Worm (Caenorhabditis elegans) whole organism, L4 larva: ENCODE data around the gene Y38A10A.2.

ENCODE experiments used
- F10B5.3 ChIP-seq: sonication (generic microtip); optimal IDR thresholded peaks from 2 replicates; lab custom pipeline; 2016; ENCODE audit warnings: mild to moderate bottlenecking, missing genetic modification characterization, missing compliant biosample characterization
- F37D6.2 ChIP-seq: sonication (generic microtip); optimal IDR thresholded peaks from 2 replicates; lab custom pipeline; 2016; ENCODE audit warnings: mild to moderate bottlenecking, missing genetic modification characterization, missing compliant biosample characterization
- T20F7.1 ChIP-seq: fragments of 200-800 bp; sonication (Bioruptor generic); optimal IDR thresholded peaks from 2 replicates; lab custom pipeline; 2018; ENCODE audit warnings: mild to moderate bottlenecking, missing genetic modification characterization, missing compliant biosample characterization
- T26A8.4 ChIP-seq: fragments of 200-800 bp; sonication (Bioruptor generic); IDR thresholded peaks from 2 replicates; pipeline ENCODE4 v1.3.6; 2022; ENCODE audit warnings: missing genetic modification characterization, missing compliant biosample characterization
- Y48G9A.11 ChIP-seq: fragments of 200-800 bp; sonication (Bioruptor generic); IDR thresholded peaks from 2 replicates; pipeline ENCODE4 v1.3.6; 2022; ENCODE audit warnings: missing genetic modification reagents, missing genetic modification characterization, missing compliant biosample characterization
- attf-4 ChIP-seq: sonication (generic microtip); optimal IDR thresholded peaks from 3 replicates; lab custom pipeline; 2017; ENCODE audit warnings: missing biosample characterization, missing genetic modification characterization
- ceh-28 ChIP-seq: fragments of 150-350 bp; optimal IDR thresholded peaks from 2 replicates; lab custom pipeline; 2014; ENCODE audit warnings: missing biosample characterization, missing genetic modification reagents, missing genetic modification characterization
- ceh-62 ChIP-seq: sonication (generic microtip); optimal IDR thresholded peaks from 2 replicates; lab custom pipeline; 2017; ENCODE audit warnings: missing biosample characterization, missing genetic modification characterization
- daf-16 ChIP-seq, 3 experiments: sonication (generic microtip); optimal IDR thresholded peaks; 2 replicates each; lab custom pipeline; 2016 to 2017; ENCODE audit warnings: missing genetic modification characterization in 3 of 3, missing genetic modification reagents in 3 of 3, mild to moderate bottlenecking in 2 of 3, missing compliant biosample characterization in 2 of 3, missing biosample characterization in 1 of 3, moderate library complexity in 1 of 3
- daf-8 ChIP-seq: fragments of 200-800 bp; sonication (Bioruptor generic); IDR thresholded peaks from 2 replicates; pipeline ENCODE4 v1.3.6; 2022; ENCODE audit warnings: missing genetic modification characterization, missing compliant biosample characterization
- dmd-6 ChIP-seq: fragments of 200-800 bp; sonication (Bioruptor generic); IDR thresholded peaks from 2 replicates; pipeline ENCODE4 v1.3.6; 2022; ENCODE audit warnings: missing genetic modification reagents, missing genetic modification characterization, missing compliant biosample characterization
- dmd-9 ChIP-seq: fragments of 200-800 bp; sonication (Bioruptor generic); IDR thresholded peaks from 2 replicates; pipeline ENCODE4 v1.3.6; 2022; ENCODE audit warnings: missing genetic modification reagents, missing genetic modification characterization, missing compliant biosample characterization
- dpl-1 ChIP-seq: fragments of 150-350 bp; optimal IDR thresholded peaks from 2 replicates; lab custom pipeline; 2014; ENCODE audit warnings: missing biosample characterization, missing genetic modification reagents, missing genetic modification characterization
- duxl-1 ChIP-seq: sonication (generic microtip); optimal IDR thresholded peaks from 2 replicates; lab custom pipeline; 2016; ENCODE audit warnings: mild to moderate bottlenecking, missing genetic modification characterization, moderate library complexity, missing compliant biosample characterization; ENCODE audit not compliant: poor library complexity
- dve-1 ChIP-seq: sonication (generic microtip); optimal IDR thresholded peaks from 2 replicates; lab custom pipeline; 2017; ENCODE audit warnings: antibody characterized with exemption, mild to moderate bottlenecking, missing genetic modification characterization, missing compliant biosample characterization; ENCODE audit not compliant: insufficient read depth
- hif-1 ChIP-seq, 2 experiments: sonication (generic microtip); optimal IDR thresholded peaks; 2 replicates each; lab custom pipeline; 2016 to 2017; ENCODE audit warnings: missing compliant biosample characterization in 2 of 2, missing genetic modification characterization in 2 of 2, missing genetic modification reagents in 2 of 2, missing genotype in 2 of 2, mild to moderate bottlenecking in 1 of 2
- hlh-11 ChIP-seq: fragments of 200-800 bp; sonication (Bioruptor generic); optimal IDR thresholded peaks from 2 replicates; lab custom pipeline; 2018; ENCODE audit warnings: mild to moderate bottlenecking, missing genetic modification characterization, missing compliant biosample characterization
- hlh-30 ChIP-seq: sonication (generic microtip); optimal IDR thresholded peaks from 2 replicates; lab custom pipeline; 2017; ENCODE audit warnings: antibody characterized with exemption, mild to moderate bottlenecking, missing genetic modification characterization, missing compliant biosample characterization; ENCODE audit not compliant: insufficient read depth
- hmg-1.1 ChIP-seq: fragments of 200-800 bp; sonication (Bioruptor generic); IDR thresholded peaks from 2 replicates; pipeline ENCODE4 v1.3.6; 2022; ENCODE audit warnings: missing genetic modification reagents, missing genetic modification characterization, missing compliant biosample characterization
- lim-7 ChIP-seq: fragments of 200-800 bp; sonication (Bioruptor generic); IDR thresholded peaks from 2 replicates; pipeline ENCODE4 v1.3.6; 2022; ENCODE audit warnings: missing genetic modification characterization, missing compliant biosample characterization
- lin-13 ChIP-seq: fragments of 150-350 bp; optimal IDR thresholded peaks from 2 replicates; lab custom pipeline; 2014; ENCODE audit warnings: missing biosample characterization, missing genetic modification reagents, missing genetic modification characterization
- lin-15B ChIP-seq: fragments of 150-350 bp; sonication (generic microtip); optimal IDR thresholded peaks from 3 replicates; lab custom pipeline; 2014; ENCODE audit warnings: missing biosample characterization, missing genetic modification characterization
- lin-38 ChIP-seq: fragments of 200-800 bp; sonication (Bioruptor generic); IDR thresholded peaks from 2 replicates; pipeline ENCODE4 v1.3.6; 2022; ENCODE audit warnings: missing genetic modification reagents, missing genetic modification characterization, missing compliant biosample characterization
- lsy-2 ChIP-seq, 2 experiments: fragments of 150-350 bp in 1 of 2; sonication (generic microtip) in 1 of 2; optimal IDR thresholded peaks; 2 replicates each; lab custom pipeline; 2014 to 2017; ENCODE audit warnings: missing biosample characterization in 2 of 2, missing genetic modification characterization in 2 of 2
- mdl-1 ChIP-seq, 2 experiments: fragments of 150-350 bp in 1 of 2; sonication (generic microtip) in 1 of 2; optimal IDR thresholded peaks; 2 replicates each; lab custom pipeline; 2014 to 2017; ENCODE audit warnings: missing biosample characterization in 2 of 2, missing genetic modification characterization in 2 of 2
- mep-1 ChIP-seq: fragments of 150-350 bp; sonication (generic microtip); optimal IDR thresholded peaks from 3 replicates; lab custom pipeline; 2014; ENCODE audit warnings: missing biosample characterization, missing genetic modification characterization
- mes-2 ChIP-seq: sonication (generic microtip); optimal IDR thresholded peaks from 2 replicates; lab custom pipeline; 2016; ENCODE audit warnings: missing genotype, mild to moderate bottlenecking, missing genetic modification characterization, missing compliant biosample characterization; ENCODE audit not compliant: poor library complexity, severe bottlenecking
- mxl-3 ChIP-seq: fragments of 200-800 bp; sonication (Bioruptor generic); optimal IDR thresholded peaks from 2 replicates; lab custom pipeline; 2018; ENCODE audit warnings: mild to moderate bottlenecking, missing genetic modification characterization, missing compliant biosample characterization
- nhr-11 ChIP-seq: fragments of 150-350 bp; optimal IDR thresholded peaks from 2 replicates; lab custom pipeline; 2014; ENCODE audit warnings: missing biosample characterization, missing genetic modification characterization
- nhr-237 ChIP-seq: sonication (generic microtip); optimal IDR thresholded peaks from 2 replicates; lab custom pipeline; 2017; ENCODE audit warnings: missing biosample characterization, missing genetic modification characterization
- nhr-25 ChIP-seq: sonication (generic microtip); optimal IDR thresholded peaks from 2 replicates; lab custom pipeline; 2017; ENCODE audit warnings: missing genetic modification characterization, mild to moderate bottlenecking, missing compliant biosample characterization, antibody characterized with exemption, moderate library complexity, borderline replicate concordance; ENCODE audit not compliant: insufficient read depth
- nhr-28 ChIP-seq: fragments of 150-350 bp; optimal IDR thresholded peaks from 2 replicates; lab custom pipeline; 2014; ENCODE audit warnings: missing biosample characterization, missing genetic modification characterization
- nhr-42 ChIP-seq: fragments of 200-800 bp; sonication (Bioruptor generic); IDR thresholded peaks from 2 replicates; pipeline ENCODE4 v1.3.6; 2022; ENCODE audit warnings: missing genetic modification characterization, missing compliant biosample characterization
- nhr-48 ChIP-seq: sonication (generic microtip); optimal IDR thresholded peaks from 2 replicates; lab custom pipeline; 2016; ENCODE audit warnings: mild to moderate bottlenecking, missing genetic modification characterization, missing compliant biosample characterization
- nhr-6 ChIP-seq: fragments of 150-350 bp; optimal IDR thresholded peaks from 2 replicates; lab custom pipeline; 2014; ENCODE audit warnings: missing biosample characterization, missing genetic modification characterization
- nhr-76 ChIP-seq: fragments of 150-350 bp; optimal IDR thresholded peaks from 2 replicates; lab custom pipeline; 2014; ENCODE audit warnings: missing biosample characterization, missing genetic modification characterization
- nhr-77 ChIP-seq: fragments of 150-350 bp; optimal IDR thresholded peaks from 2 replicates; lab custom pipeline; 2014; ENCODE audit warnings: missing biosample characterization, missing genetic modification characterization
- pha-4 ChIP-seq, 2 experiments: fragments of 150-350 bp in 1 of 2; fragments of 200-800 bp in 1 of 2; sonication (Bioruptor generic) in 1 of 2; IDR thresholded peaks in 1 of 2; optimal IDR thresholded peaks in 1 of 2; 2 replicates each; pipeline versions ENCODE4 v1.3.6 to Lab custom; 2014 to 2022; ENCODE audit warnings: missing genetic modification characterization in 2 of 2, missing genetic modification reagents in 2 of 2, missing biosample characterization in 1 of 2, missing compliant biosample characterization in 1 of 2
- php-3 ChIP-seq: fragments of 200-800 bp; sonication (Bioruptor generic); IDR thresholded peaks from 2 replicates; pipeline ENCODE4 v1.3.6; 2022; ENCODE audit warnings: missing genetic modification reagents, missing genetic modification characterization, missing compliant biosample characterization
- pqm-1 ChIP-seq: sonication (generic microtip); optimal IDR thresholded peaks from 2 replicates; lab custom pipeline; 2017; ENCODE audit warnings: missing biosample characterization, missing genetic modification characterization
- rbr-2 ChIP-seq: sonication (generic microtip); optimal IDR thresholded peaks from 2 replicates; lab custom pipeline; 2016; ENCODE audit warnings: missing genotype, missing genetic modification characterization, missing compliant biosample characterization
- saeg-2 ChIP-seq: fragments of 200-800 bp; sonication (Bioruptor generic); IDR thresholded peaks from 2 replicates; pipeline ENCODE4 v1.3.6; 2022; ENCODE audit warnings: missing genetic modification reagents, missing genetic modification characterization, missing compliant biosample characterization
- skn-1 ChIP-seq: fragments of 150-350 bp; optimal IDR thresholded peaks from 2 replicates; lab custom pipeline; 2014; ENCODE audit warnings: missing biosample characterization, missing genetic modification characterization
- snpc-1.2 ChIP-seq: fragments of 200-800 bp; sonication (Bioruptor generic); IDR thresholded peaks from 2 replicates; pipeline ENCODE4 v1.3.6; 2022; ENCODE audit warnings: missing genetic modification reagents, missing genetic modification characterization, missing compliant biosample characterization
- snpc-4 ChIP-seq: fragments of 150-350 bp; optimal IDR thresholded peaks from 2 replicates; lab custom pipeline; 2014; ENCODE audit warnings: missing biosample characterization, missing genetic modification characterization
- spr-1 ChIP-seq: sonication (generic microtip); optimal IDR thresholded peaks from 2 replicates; lab custom pipeline; 2016; ENCODE audit warnings: mild to moderate bottlenecking, missing genetic modification characterization, missing compliant biosample characterization
- unc-130 ChIP-seq: sonication (generic microtip); optimal IDR thresholded peaks from 2 replicates; lab custom pipeline; 2016; ENCODE audit warnings: missing genetic modification reagents, missing genetic modification characterization, missing compliant biosample characterization
- unc-62 ChIP-seq, 3 experiments: fragments of 150-350 bp in 1 of 3; sonication (generic microtip); optimal IDR thresholded peaks in 2 of 3; peaks in 1 of 3; 1 replicate in 1 of 3; 2 replicates in 2 of 3; lab custom pipeline; 2014 to 2017; ENCODE audit warnings: missing biosample characterization in 3 of 3, missing genetic modification characterization in 3 of 3, missing genetic modification reagents in 3 of 3, missing genotype in 1 of 3
- ztf-7 ChIP-seq: fragments of 150-350 bp; optimal IDR thresholded peaks from 2 replicates; lab custom pipeline; 2014; ENCODE audit warnings: missing biosample characterization, missing genetic modification characterization

Y38A10A.2 gene

ce11 chrV:6017630-6018029, 45.6 kb downstream of the Y38A10A.2 start, which contains the start of the genes rpt-2 and aps-1:
Gene rpt-2, minus strand, starts transcription at chrV:6017669.
Gene aps-1, plus strand, starts transcription at chrV:6017970.
- TF ChIP-seq nhr-42 (GFP tag; lab: Robert Waterston, UW) (no peak), nhr-77 (peak; percentile 66), daf-16 (GFP tag; optimal IDR thresholded peaks at IDR 0.05; lab: Kevin White, UChicago) (no peak), daf-16 (tag; optimal IDR thresholded peaks at IDR 0.05; lab: Kevin White, UChicago) (peak; percentile 57), dpl-1 (GFP tag; lab: Kevin White, UChicago) (peak; percentile 79), php-3 (no peak), mxl-3 (GFP tag; lab: Kevin White, UChicago) (peak; percentile 50), mdl-1 (tag; optimal IDR thresholded peaks at IDR 0.05; lab: Kevin White, UChicago) (peak in 1 of 2 experiments; percentile 67), attf-4 (tag; lab: Kevin White, UChicago) (no peak), rbr-2 (peak; percentile 68), snpc-4 (tag; lab: Kevin White, UChicago) (no peak), daf-8 (no peak), nhr-48 (tag; lab: Kevin White, UChicago) (no peak), ceh-62 (no peak), mes-2 (tag; lab: Kevin White, UChicago) (peak; percentile 87), T20F7.1 (peak; percentile 100), lsy-2 (tag; optimal IDR thresholded peaks at IDR 0.05; lab: Kevin White, UChicago) (peak in 1 of 2 experiments; percentile 91), snpc-1.2 (GFP tag; lab: Robert Waterston, UW) (no peak), saeg-2 (GFP tag; lab: Robert Waterston, UW) (no peak), hmg-1.1 (GFP tag; lab: Robert Waterston, UW) (peak; percentile 56), lin-13 (GFP tag; lab: Kevin White, UChicago) (peak; percentile 65), duxl-1 (tag; lab: Kevin White, UChicago) (peak; percentile 46), pha-4 (GFP tag; IDR thresholded peaks at IDR 0.05; lab: Robert Waterston, UW) (no peak; the same call in 1 of the 2 replicates), pha-4 (tag; optimal IDR thresholded peaks at IDR 0.05; lab: Kevin White, UChicago) (peak; percentile 83), hlh-11 (peak; percentile 60), F10B5.3 (tag; lab: Kevin White, UChicago) (no peak), Y48G9A.11 (peak; percentile 92), ceh-28 (tag; lab: Kevin White, UChicago) (no peak), unc-130 (peak; percentile 26), lin-15B (tag; lab: Kevin White, UChicago) (peak; percentile 68), hif-1 (tag; optimal IDR thresholded peaks at IDR 0.05; lab: Kevin White, UChicago) (peak in 1 of 2 experiments; percentile 44), nhr-11 (peak; percentile 61), T26A8.4 (no peak), unc-62 (GFP tag; optimal IDR thresholded peaks at IDR 0.05 in 1 of 2; lab: Kevin White, UChicago) (no peak), unc-62 (tag; optimal IDR thresholded peaks at IDR 0.05; lab: Kevin White, UChicago) (no peak), spr-1 (tag; lab: Kevin White, UChicago) (no peak), nhr-76 (no peak), dmd-9 (no peak), mep-1 (tag; lab: Kevin White, UChicago) (peak; percentile 85), ztf-7 (tag; lab: Kevin White, UChicago) (peak; percentile 35), lim-7 (GFP tag; lab: Robert Waterston, UW) (no peak), nhr-237 (tag; lab: Kevin White, UChicago) (no peak), skn-1 (tag; lab: Kevin White, UChicago) (no peak), F37D6.2 (tag; lab: Kevin White, UChicago) (peak; percentile 1), dve-1 (tag; lab: Kevin White, UChicago) (peak; percentile 76), dmd-6 (GFP tag; lab: Robert Waterston, UW) (peak; percentile 34), hlh-30 (tag; lab: Kevin White, UChicago) (peak; percentile 89), nhr-6 (tag; lab: Kevin White, UChicago) (peak; percentile 45), nhr-25 (tag; lab: Kevin White, UChicago) (peak; percentile 21), lin-38 (GFP tag; lab: Robert Waterston, UW) (peak; percentile 97), pqm-1 (tag; lab: Kevin White, UChicago) (peak; percentile 8), nhr-28 (tag; lab: Kevin White, UChicago) (peak; percentile 47)
